Fruit fly (Drosophila melanogaster) whole organism, wandering third instar larva: ENCODE results near the gene CG43894.

Experiments
- Abd-B ChIP-seq: fragments of >200 bp; optimal IDR thresholded peaks from 2 replicates; lab custom pipeline; 2017; ENCODE audit warnings: missing biosample characterization, missing genetic modification characterization
- CG32264 ChIP-seq: fragments of 200-800 bp; sonication (Bioruptor generic); optimal IDR thresholded peaks from 2 replicates; lab custom pipeline; 2016; ENCODE audit warnings: missing biosample characterization, missing genetic modification characterization
- CG9705 ChIP-seq: fragments of 200-800 bp; sonication (Bioruptor generic); optimal IDR thresholded peaks from 2 replicates; lab custom pipeline; 2018; ENCODE audit warnings: missing biosample characterization, mild to moderate bottlenecking, missing genetic modification characterization
- CrebA ChIP-seq: fragments of 200-800 bp; sonication (Bioruptor generic); optimal IDR thresholded peaks from 2 replicates; lab custom pipeline; 2016; ENCODE audit warnings: missing biosample characterization, mild to moderate bottlenecking, missing genetic modification characterization, borderline replicate concordance
- Dfd ChIP-seq: fragments of >200 bp; optimal IDR thresholded peaks from 2 replicates; lab custom pipeline; 2017; ENCODE audit warnings: missing biosample characterization, missing genetic modification characterization
- Dif ChIP-seq: fragments of 200-275, 200-300 bp; sonication (Bioruptor generic); optimal IDR thresholded peaks from 2 replicates; lab custom pipeline; 2018; ENCODE audit warnings: missing biosample characterization, missing genetic modification characterization; ENCODE audit not compliant: partially characterized antibody
- GATAd ChIP-seq: sonication (Bioruptor generic); optimal IDR thresholded peaks from 2 replicates; lab custom pipeline; 2016; ENCODE audit warnings: missing biosample characterization, missing genetic modification characterization
- HLH106 ChIP-seq: fragments of 200-800 bp; optimal IDR thresholded peaks from 3 replicates; lab custom pipeline; 2019; ENCODE audit warnings: missing biosample characterization, mild to moderate bottlenecking, missing genetic modification characterization, moderate library complexity
- Hnf4 ChIP-seq: fragments of 200-800 bp; sonication (Bioruptor generic); optimal IDR thresholded peaks from 2 replicates; lab custom pipeline; 2016; ENCODE audit warnings: missing biosample characterization, mild to moderate bottlenecking, missing genetic modification characterization
- Hr78 ChIP-seq: fragments of >200 bp; optimal IDR thresholded peaks from 2 replicates; lab custom pipeline; 2017; ENCODE audit warnings: missing biosample characterization, missing genetic modification characterization
- Hr83 ChIP-seq: fragments of 200-300 bp; sonication (Bioruptor generic); optimal IDR thresholded peaks from 2 replicates; lab custom pipeline; 2016; ENCODE audit warnings: missing biosample characterization, mild to moderate bottlenecking, missing genetic modification characterization, moderate library complexity; ENCODE audit not compliant: poor library complexity, severe bottlenecking
- Jra ChIP-seq: sonication (Bioruptor generic); optimal IDR thresholded peaks from 2 replicates; lab custom pipeline; 2016; ENCODE audit warnings: missing biosample characterization, missing genetic modification characterization
- Mio ChIP-seq: sonication (Bioruptor generic); optimal IDR thresholded peaks from 2 replicates; lab custom pipeline; 2016; ENCODE audit warnings: missing biosample characterization, missing genetic modification characterization
- N ChIP-seq: fragments of >200 bp; optimal IDR thresholded peaks from 2 replicates; lab custom pipeline; 2018; ENCODE audit warnings: missing biosample characterization, missing external identifiers, missing genetic modification characterization
- Rel ChIP-seq, 2 experiments: fragments of 200-800 bp; sonication (Bioruptor generic) in 1 of 2; optimal IDR thresholded peaks; 2 replicates in 1 of 2; 3 replicates in 1 of 2; lab custom pipeline; 2016 to 2019; ENCODE audit warnings: mild to moderate bottlenecking in 2 of 2, missing biosample characterization in 2 of 2, missing genetic modification characterization in 2 of 2, moderate library complexity in 1 of 2
- Sp1 ChIP-seq: fragments of 200-800 bp; sonication (Bioruptor generic); optimal IDR thresholded peaks from 3 replicates; lab custom pipeline; 2019; ENCODE audit warnings: missing biosample characterization, mild to moderate bottlenecking, missing genetic modification characterization, moderate library complexity
- Vsx2 ChIP-seq: fragments of 200-300, 225-300 bp; sonication (Bioruptor generic); optimal IDR thresholded peaks from 2 replicates; lab custom pipeline; 2018; ENCODE audit warnings: missing biosample characterization, missing genetic modification characterization; ENCODE audit not compliant: partially characterized antibody
- br ChIP-seq: fragments of 200-800 bp; sonication (Bioruptor generic); optimal IDR thresholded peaks from 2 replicates; lab custom pipeline; 2016; ENCODE audit warnings: missing biosample characterization, missing genetic modification characterization
- brk ChIP-seq: fragments of 200-800 bp; sonication (Bioruptor generic); optimal IDR thresholded peaks from 2 replicates; lab custom pipeline; 2016; ENCODE audit warnings: missing biosample characterization, mild to moderate bottlenecking, missing genetic modification characterization
- dl ChIP-seq, 2 experiments: fragments of 175-275, 200-275 bp in 1 of 2; fragments of 200-275 bp in 1 of 2; sonication (Bioruptor generic); optimal IDR thresholded peaks; lab custom pipeline; 2018; ENCODE audit warnings: mild to moderate bottlenecking in 2 of 2, missing biosample characterization in 2 of 2, missing genetic modification characterization in 2 of 2, moderate library complexity in 2 of 2; ENCODE audit not compliant: partially characterized antibody in 2 of 2, insufficient read depth in 1 of 2
- dmrt93B ChIP-seq: fragments of 200-800 bp; sonication (Bioruptor generic); optimal IDR thresholded peaks from 2 replicates; lab custom pipeline; 2018; ENCODE audit warnings: missing biosample characterization, mild to moderate bottlenecking, missing genetic modification characterization
- dsf ChIP-seq: sonication (Bioruptor generic); optimal IDR thresholded peaks from 2 replicates; lab custom pipeline; 2016; ENCODE audit warnings: missing biosample characterization, missing genetic modification characterization, borderline replicate concordance
- ey ChIP-seq: fragments of 200-800 bp; sonication (Bioruptor generic); optimal IDR thresholded peaks from 2 replicates; lab custom pipeline; 2016; ENCODE audit warnings: missing biosample characterization, missing genetic modification characterization
- foxo ChIP-seq, 2 experiments: fragments of 200-800 bp; sonication (Bioruptor generic); optimal IDR thresholded peaks; 2 replicates in 1 of 2; 3 replicates in 1 of 2; lab custom pipeline; 2016 to 2017; ENCODE audit warnings: missing biosample characterization in 2 of 2, missing genetic modification characterization in 2 of 2
- fru ChIP-seq: fragments of 200-800 bp; sonication (Bioruptor generic); optimal IDR thresholded peaks from 3 replicates; lab custom pipeline; 2016; ENCODE audit warnings: missing biosample characterization, mild to moderate bottlenecking, missing genetic modification characterization
- h ChIP-seq: fragments of 200-800 bp; sonication (Bioruptor generic); optimal IDR thresholded peaks from 3 replicates; lab custom pipeline; 2016; ENCODE audit warnings: missing biosample characterization, mild to moderate bottlenecking, missing genetic modification characterization
- jim ChIP-seq: fragments of 175-275, 200-325 bp; sonication (Bioruptor generic); optimal IDR thresholded peaks from 2 replicates; lab custom pipeline; 2016; ENCODE audit warnings: missing biosample characterization, mild to moderate bottlenecking, missing genetic modification characterization
- pan ChIP-seq: fragments of >200 bp; optimal IDR thresholded peaks from 2 replicates; lab custom pipeline; 2017
- rgr ChIP-seq: fragments of 200-800 bp; sonication (Bioruptor generic); optimal IDR thresholded peaks from 3 replicates; lab custom pipeline; 2016; ENCODE audit warnings: missing biosample characterization, mild to moderate bottlenecking, missing genetic modification characterization
- sage ChIP-seq: fragments of 200-800 bp; sonication (Bioruptor generic); optimal IDR thresholded peaks from 2 replicates; lab custom pipeline; 2016; ENCODE audit warnings: missing biosample characterization, mild to moderate bottlenecking, missing genetic modification characterization
- sv ChIP-seq: fragments of 200-800 bp; sonication (Bioruptor generic); optimal IDR thresholded peaks from 3 replicates; lab custom pipeline; 2016; ENCODE audit warnings: missing biosample characterization, missing genetic modification characterization
- tai ChIP-seq: sonication (Bioruptor generic); optimal IDR thresholded peaks from 2 replicates; lab custom pipeline; 2016; ENCODE audit warnings: missing biosample characterization, missing genetic modification characterization
- usp ChIP-seq: fragments of >200 bp; optimal IDR thresholded peaks from 2 replicates; lab custom pipeline; 2017; ENCODE audit warnings: missing biosample characterization, missing genetic modification characterization
- woc ChIP-seq: sonication (Bioruptor generic); optimal IDR thresholded peaks from 2 replicates; lab custom pipeline; 2016; ENCODE audit warnings: missing biosample characterization, mild to moderate bottlenecking, missing genetic modification characterization

Gene CG43894

dm6 chr3L:12889353-12889820, at the start of gene CG43894:
TSS of gene CG43894 (plus strand) at chr3L:12889770.
- TF ChIP-seq jim (GFP tag; lab: Kevin White, UChicago): no peak
- TF ChIP-seq br (GFP tag; lab: Kevin White, UChicago): no peak
- no peak for TF ChIP-seq pan (lab: Kevin White, UChicago)
- no peak for TF ChIP-seq usp (GFP tag; lab: Kevin White, UChicago)
- TF ChIP-seq Hnf4 (GFP tag; lab: Kevin White, UChicago): no peak
- no peak for TF ChIP-seq Vsx2
- no peak for TF ChIP-seq tai (GFP tag; lab: Kevin White, UChicago)
- no peak for TF ChIP-seq dmrt93B (GFP tag; lab: Kevin White, UChicago)
- TF ChIP-seq Hr83: no peak
- no peak for TF ChIP-seq foxo (GFP tag; optimal IDR thresholded peaks at IDR 0.05; lab: Kevin White, UChicago)
- no peak for TF ChIP-seq ey
- no peak for TF ChIP-seq Abd-B (GFP tag; lab: Kevin White, UChicago)
- no peak for TF ChIP-seq woc (GFP tag; lab: Kevin White, UChicago)
- no peak for TF ChIP-seq Hr78 (GFP tag; lab: Kevin White, UChicago)
- no peak for TF ChIP-seq Dfd
- peak; percentile 44 for TF ChIP-seq h (GFP tag; lab: Kevin White, UChicago)
- TF ChIP-seq fru: peak; percentile 56
- TF ChIP-seq CrebA (GFP tag; lab: Kevin White, UChicago): peak; percentile 67
- TF ChIP-seq CG32264 (GFP tag; lab: Kevin White, UChicago): no peak
- no peak for TF ChIP-seq Sp1 (GFP tag; lab: Kevin White, UChicago)
- TF ChIP-seq HLH106 (tag; lab: Kevin White, UChicago): no peak
- TF ChIP-seq brk (GFP tag; lab: Kevin White, UChicago): no peak
- no peak for TF ChIP-seq Jra (GFP tag; lab: Kevin White, UChicago)
- TF ChIP-seq Mio: no peak
- no peak for TF ChIP-seq Dif (GFP tag; lab: Kevin White, UChicago)
- TF ChIP-seq N: no peak
- TF ChIP-seq sv (GFP tag; lab: Kevin White, UChicago): no peak
- no peak for TF ChIP-seq dl (GFP tag; optimal IDR thresholded peaks at IDR 0.05; lab: Kevin White, UChicago; ENCODE audit: insufficient read depth in 1 of 2, partially characterized antibody in 2 of 2)
- no peak for TF ChIP-seq GATAd
- TF ChIP-seq rgr (GFP tag; lab: Kevin White, UChicago): no peak
- peak; percentile 28 for TF ChIP-seq Rel (GFP tag; optimal IDR thresholded peaks at IDR 0.05; lab: Kevin White, UChicago)
- peak; percentile 60 for TF ChIP-seq Rel (tag; optimal IDR thresholded peaks at IDR 0.05; lab: Kevin White, UChicago)
- TF ChIP-seq CG9705 (GFP tag; lab: Kevin White, UChicago): no peak

DNA sequence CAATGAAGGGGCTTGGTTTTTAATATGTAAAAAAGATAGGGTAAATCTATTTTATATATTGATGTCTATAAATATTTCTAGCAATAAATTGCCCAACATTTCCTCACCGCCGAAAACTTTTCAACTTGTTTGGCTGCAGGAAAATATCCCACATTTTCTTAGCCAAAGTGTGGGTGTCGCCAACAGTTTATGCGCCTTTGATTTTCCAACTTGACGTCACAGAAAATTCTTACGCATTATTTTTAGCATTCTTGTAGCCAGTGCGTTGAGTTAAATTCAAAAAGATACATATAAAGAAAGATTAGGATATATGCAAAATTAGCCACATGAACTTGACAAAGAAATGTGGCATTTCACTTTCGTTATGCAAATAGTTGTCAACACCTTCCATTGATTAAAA, 49.7 kb upstream of the CG43894 start:
- no peak for TF ChIP-seq dsf (GFP tag; lab: Kevin White, UChicago)
- no peak for TF ChIP-seq tai (GFP tag; lab: Kevin White, UChicago)
- no peak for TF ChIP-seq Hr78 (GFP tag; lab: Kevin White, UChicago)
- TF ChIP-seq brk (GFP tag; lab: Kevin White, UChicago): no peak
- no peak for TF ChIP-seq woc (GFP tag; lab: Kevin White, UChicago)
- TF ChIP-seq pan (lab: Kevin White, UChicago): no peak
- TF ChIP-seq foxo (GFP tag; optimal IDR thresholded peaks at IDR 0.05; lab: Kevin White, UChicago): no peak

DNA sequence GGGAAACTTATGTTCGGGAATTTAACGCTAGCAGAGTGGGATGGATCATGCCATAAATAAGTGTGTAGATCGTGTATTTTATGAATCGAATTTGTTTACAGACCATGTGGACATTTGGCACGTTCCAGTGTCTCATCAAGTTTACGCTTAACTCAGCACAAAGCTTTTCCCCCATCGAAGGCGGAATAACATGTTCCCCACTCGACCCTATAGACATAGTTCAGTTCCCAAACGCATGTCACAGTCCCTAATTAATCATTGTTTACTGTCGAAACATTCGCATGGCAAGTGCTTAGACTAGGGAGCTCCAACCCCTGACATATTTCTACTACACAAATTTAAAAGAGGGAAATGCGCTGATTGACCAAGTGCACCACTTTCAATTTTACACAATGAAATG, 48.1 kb upstream of the CG43894 start:
- TF ChIP-seq Dif (GFP tag; lab: Kevin White, UChicago): no peak
- no peak for TF ChIP-seq br (GFP tag; lab: Kevin White, UChicago)
- TF ChIP-seq sv (GFP tag; lab: Kevin White, UChicago): no peak
- TF ChIP-seq CG9705 (GFP tag; lab: Kevin White, UChicago): no peak
- no peak for TF ChIP-seq Hr78 (GFP tag; lab: Kevin White, UChicago)
- TF ChIP-seq Mio: no peak
- TF ChIP-seq dmrt93B (GFP tag; lab: Kevin White, UChicago): no peak
- no peak for TF ChIP-seq Jra (GFP tag; lab: Kevin White, UChicago)
- TF ChIP-seq jim (GFP tag; lab: Kevin White, UChicago): no peak
- TF ChIP-seq foxo (GFP tag; optimal IDR thresholded peaks at IDR 0.05; lab: Kevin White, UChicago): no peak
- TF ChIP-seq sage: no peak
- no peak for TF ChIP-seq Hr83
- no peak for TF ChIP-seq Sp1 (GFP tag; lab: Kevin White, UChicago)
- TF ChIP-seq Hnf4 (GFP tag; lab: Kevin White, UChicago): no peak
- TF ChIP-seq woc (GFP tag; lab: Kevin White, UChicago): no peak
- no peak for TF ChIP-seq brk (GFP tag; lab: Kevin White, UChicago)
- TF ChIP-seq rgr (GFP tag; lab: Kevin White, UChicago): no peak
